Worm (Caenorhabditis elegans) whole organism, L1 larva: Measurements from ENCODE around the gene T04F8.2.
A peak's percentile ranks its signal among the peaks of the same experiment; 100 is the strongest.

Source experiments
- C04F5.9 ChIP-seq: sonication (generic microtip); optimal IDR thresholded peaks from 2 replicates; lab custom pipeline; 2016; ENCODE audit warnings: missing genetic modification characterization, missing compliant biosample characterization
- C34B4.2 ChIP-seq: sonication (generic microtip); optimal IDR thresholded peaks from 2 replicates; lab custom pipeline; 2017; ENCODE audit warnings: mild to moderate bottlenecking, missing genetic modification characterization, missing compliant biosample characterization
- aha-1 ChIP-seq: fragments of 150-350 bp; optimal IDR thresholded peaks from 2 replicates; lab custom pipeline; 2014; ENCODE audit warnings: missing biosample characterization, missing genetic modification characterization
- alr-1 ChIP-seq: fragments of 200-800 bp; sonication (Bioruptor generic); optimal IDR thresholded peaks from 2 replicates; lab custom pipeline; 2018; ENCODE audit warnings: borderline replicate concordance, mild to moderate bottlenecking, missing genetic modification characterization, missing compliant biosample characterization
- blmp-1 ChIP-seq: fragments of 150-350 bp; optimal IDR thresholded peaks from 2 replicates; lab custom pipeline; 2014; ENCODE audit warnings: missing biosample characterization, missing genetic modification characterization
- ceh-82 ChIP-seq, 3 experiments: fragments of 150-350 bp in 1 of 3; sonication (generic microtip) in 2 of 3; optimal IDR thresholded peaks; 2 replicates each; lab custom pipeline; 2014 to 2017; ENCODE audit warnings: missing biosample characterization in 3 of 3, missing genetic modification characterization in 3 of 3
- ceh-88 ChIP-seq: fragments of 200-800 bp; sonication (Bioruptor generic); IDR thresholded peaks from 2 replicates; pipeline ENCODE4 v1.3.6; 2022; ENCODE audit warnings: missing genetic modification characterization, missing compliant biosample characterization
- ceh-90 ChIP-seq: sonication (generic microtip); optimal IDR thresholded peaks from 2 replicates; lab custom pipeline; 2016; ENCODE audit warnings: missing genetic modification characterization, missing compliant biosample characterization
- dpl-1 ChIP-seq, 3 experiments: fragments of 150-350 bp in 2 of 3; sonication (generic microtip) in 1 of 3; optimal IDR thresholded peaks; 2 replicates each; lab custom pipeline; 2014 to 2017; ENCODE audit warnings: missing biosample characterization in 3 of 3, missing genetic modification characterization in 3 of 3, missing genetic modification reagents in 3 of 3
- dsc-1 ChIP-seq: sonication (generic microtip); optimal IDR thresholded peaks from 2 replicates; lab custom pipeline; 2016; ENCODE audit warnings: mild to moderate bottlenecking, missing genetic modification characterization, missing compliant biosample characterization
- ets-5 ChIP-seq: fragments of 200-800 bp; sonication (Bioruptor generic); IDR thresholded peaks from 2 replicates; pipeline ENCODE4 v1.3.6; 2022; ENCODE audit warnings: missing genetic modification characterization, missing compliant biosample characterization
- fkh-10 ChIP-seq: sonication (generic microtip); optimal IDR thresholded peaks from 2 replicates; lab custom pipeline; 2017; ENCODE audit warnings: missing biosample characterization, missing genetic modification reagents, missing genetic modification characterization
- fkh-4 ChIP-seq: sonication (generic microtip); optimal IDR thresholded peaks from 2 replicates; lab custom pipeline; 2016; ENCODE audit warnings: missing compliant biosample characterization, missing genetic modification characterization, borderline replicate concordance
- fkh-8 ChIP-seq: sonication (generic microtip); optimal IDR thresholded peaks from 2 replicates; lab custom pipeline; 2016; ENCODE audit warnings: mild to moderate bottlenecking, missing genetic modification characterization, missing compliant biosample characterization
- fos-1 ChIP-seq: fragments of 150-350 bp; optimal IDR thresholded peaks from 2 replicates; lab custom pipeline; 2014; ENCODE audit warnings: missing biosample characterization, missing genetic modification characterization
- hlh-17 ChIP-seq: fragments of 200-800 bp; sonication (Bioruptor generic); optimal IDR thresholded peaks from 2 replicates; lab custom pipeline; 2018; ENCODE audit warnings: missing genetic modification characterization, mild to moderate bottlenecking, missing compliant biosample characterization, moderate library complexity, borderline replicate concordance
- jun-1 ChIP-seq: fragments of 150-350 bp; optimal IDR thresholded peaks from 2 replicates; lab custom pipeline; 2014; ENCODE audit warnings: missing biosample characterization, missing genetic modification reagents, missing genetic modification characterization
- lin-35 ChIP-seq, 2 experiments: fragments of 150-350 bp; optimal IDR thresholded peaks; 2 replicates each; lab custom pipeline; 2014; ENCODE audit warnings: missing biosample characterization in 2 of 2, missing genetic modification characterization in 2 of 2, missing genetic modification reagents in 2 of 2
- lir-3 ChIP-seq: sonication (generic microtip); optimal IDR thresholded peaks from 2 replicates; lab custom pipeline; 2016; ENCODE audit warnings: mild to moderate bottlenecking, missing genetic modification characterization, moderate library complexity, missing compliant biosample characterization; ENCODE audit not compliant: poor library complexity
- lsy-2 ChIP-seq, 2 experiments: fragments of 150-350 bp; optimal IDR thresholded peaks; 2 replicates each; lab custom pipeline; 2014; ENCODE audit warnings: missing biosample characterization in 2 of 2, missing genetic modification characterization in 2 of 2
- mdl-1 ChIP-seq, 2 experiments: fragments of 150-350 bp; optimal IDR thresholded peaks; 2 replicates each; lab custom pipeline; 2014 to 2017; ENCODE audit warnings: missing biosample characterization in 2 of 2, missing genetic modification characterization in 2 of 2, inconsistent platforms in 1 of 2
- mef-2 ChIP-seq: fragments of 150-350 bp; optimal IDR thresholded peaks from 2 replicates; lab custom pipeline; 2014; ENCODE audit warnings: missing biosample characterization, missing genetic modification characterization
- nhr-11 ChIP-seq: fragments of 150-350 bp; optimal IDR thresholded peaks from 2 replicates; lab custom pipeline; 2014; ENCODE audit warnings: missing biosample characterization, missing genetic modification characterization
- nhr-12 ChIP-seq: sonication (generic microtip); optimal IDR thresholded peaks from 2 replicates; lab custom pipeline; 2017; ENCODE audit warnings: missing biosample characterization, missing genetic modification characterization
- nhr-19 ChIP-seq: fragments of 200-800 bp; sonication (Bioruptor generic); conservative IDR thresholded peaks from 2 replicates; pipeline ENCODE4 v1.3.6; 2022; ENCODE audit warnings: missing genetic modification characterization, missing compliant biosample characterization
- nhr-20 ChIP-seq: sonication (generic microtip); optimal IDR thresholded peaks from 2 replicates; lab custom pipeline; 2016; ENCODE audit warnings: mild to moderate bottlenecking, missing genetic modification characterization, missing compliant biosample characterization
- nhr-47 ChIP-seq: sonication (generic microtip); optimal IDR thresholded peaks from 2 replicates; lab custom pipeline; 2016; ENCODE audit warnings: mild to moderate bottlenecking, missing genetic modification characterization, moderate library complexity, missing compliant biosample characterization
- nhr-76 ChIP-seq: sonication (generic microtip); optimal IDR thresholded peaks from 2 replicates; lab custom pipeline; 2017; ENCODE audit warnings: missing biosample characterization, missing genetic modification characterization
- nhr-77 ChIP-seq: fragments of 150-350 bp; optimal IDR thresholded peaks from 2 replicates; lab custom pipeline; 2014; ENCODE audit warnings: missing biosample characterization, missing genetic modification characterization
- nhr-84 ChIP-seq: sonication (generic microtip); optimal IDR thresholded peaks from 2 replicates; lab custom pipeline; 2017; ENCODE audit warnings: missing biosample characterization, missing genetic modification characterization
- pax-3 ChIP-seq: fragments of 200-800 bp; sonication (Bioruptor generic); optimal IDR thresholded peaks from 2 replicates; lab custom pipeline; 2018; ENCODE audit warnings: mild to moderate bottlenecking, missing genetic modification characterization, moderate library complexity, missing compliant biosample characterization
- snpc-4 ChIP-seq: fragments of 150-350 bp; optimal IDR thresholded peaks from 2 replicates; lab custom pipeline; 2014; ENCODE audit warnings: missing biosample characterization, missing genetic modification characterization
- sox-4 ChIP-seq: sonication (generic microtip); optimal IDR thresholded peaks from 2 replicates; lab custom pipeline; 2016; ENCODE audit warnings: missing genetic modification characterization, missing compliant biosample characterization
- sptf-1 ChIP-seq: fragments of 150-350 bp; optimal IDR thresholded peaks from 2 replicates; lab custom pipeline; 2014; ENCODE audit warnings: missing biosample characterization, missing genetic modification characterization
- tbx-2 ChIP-seq: sonication (generic microtip); optimal IDR thresholded peaks from 2 replicates; lab custom pipeline; 2016; ENCODE audit warnings: missing genetic modification characterization, missing compliant biosample characterization
- tlp-1 ChIP-seq: fragments of 150-350 bp; optimal IDR thresholded peaks from 2 replicates; lab custom pipeline; 2014; ENCODE audit warnings: missing biosample characterization, missing genetic modification characterization
- unc-30 ChIP-seq: sonication (generic microtip); optimal IDR thresholded peaks from 2 replicates; lab custom pipeline; 2017; ENCODE audit warnings: missing biosample characterization, missing genetic modification characterization
- unc-86 ChIP-seq: sonication (generic microtip); optimal IDR thresholded peaks from 2 replicates; lab custom pipeline; 2016; ENCODE audit warnings: missing genetic modification characterization, missing compliant biosample characterization
- xbp-1 ChIP-seq: sonication (generic microtip); optimal IDR thresholded peaks from 2 replicates; lab custom pipeline; 2016; ENCODE audit warnings: missing genetic modification characterization, missing compliant biosample characterization
- zag-1 ChIP-seq: fragments of 150-350 bp; optimal IDR thresholded peaks from 2 replicates; lab custom pipeline; 2014; ENCODE audit warnings: missing biosample characterization, missing genetic modification characterization
- zip-4 ChIP-seq: fragments of 200-800 bp; sonication (Bioruptor generic); optimal IDR thresholded peaks from 2 replicates; lab custom pipeline; 2018; ENCODE audit warnings: mild to moderate bottlenecking, missing genetic modification characterization, moderate library complexity, missing compliant biosample characterization
- ztf-4 ChIP-seq: fragments of 150-350 bp; optimal IDR thresholded peaks from 2 replicates; lab custom pipeline; 2014; ENCODE audit warnings: missing biosample characterization, missing genetic modification characterization

Gene T04F8.2

DNA sequence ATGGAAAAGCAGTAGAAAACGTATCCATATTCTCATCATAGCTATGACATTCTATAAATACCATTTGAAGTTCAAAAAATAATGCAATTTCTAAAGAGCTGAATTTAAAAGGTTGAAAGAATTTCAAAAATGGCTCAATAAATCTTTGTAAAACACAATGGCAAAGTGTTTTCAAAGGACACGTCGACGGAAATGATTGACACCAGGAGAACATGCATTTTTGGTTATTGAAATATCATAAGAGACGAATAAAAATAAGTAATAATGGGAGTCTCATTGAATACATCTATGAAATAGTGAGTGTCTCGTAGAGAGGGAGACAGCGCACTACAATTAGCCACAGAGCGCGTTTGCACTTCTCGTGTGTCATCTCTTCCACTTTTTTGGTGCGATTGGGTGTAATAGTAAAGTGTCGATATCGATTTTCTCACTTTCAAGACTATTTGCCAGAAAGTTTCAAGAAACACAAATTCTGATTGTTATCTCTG lies at the start of gene T04F8.2 (continued):
- TF ChIP-seq nhr-47 (tag; lab: Kevin White, UChicago) (peak; percentile 66), nhr-20 (tag; lab: Kevin White, UChicago) (peak; percentile 82), lsy-2 (tag; optimal IDR thresholded peaks at IDR 0.05; lab: Kevin White, UChicago) (peak; percentile 41 to 70), dpl-1 (GFP tag; optimal IDR thresholded peaks at IDR 0.05; lab: Kevin White, UChicago) (peak; percentile 6 to 40 (median 11)), ztf-4 (tag; lab: Kevin White, UChicago) (no peak)

- TF ChIP-seq lsy-2 (tag; optimal IDR thresholded peaks at IDR 0.05; lab: Kevin White, UChicago) (no peak), alr-1 (tag; lab: Kevin White, UChicago) (no peak), ets-5 (GFP tag; lab: Robert Waterston, UW) (no peak), blmp-1 (tag; lab: Kevin White, UChicago) (no peak), nhr-84 (tag; lab: Kevin White, UChicago) (no peak), sox-4 (tag; lab: Kevin White, UChicago) (no peak), nhr-12 (tag; lab: Kevin White, UChicago) (no peak), zag-1 (tag; lab: Kevin White, UChicago) (no peak), aha-1 (no peak), pax-3 (tag; lab: Kevin White, UChicago) (no peak), dsc-1 (tag; lab: Kevin White, UChicago) (no peak), nhr-19 (GFP tag; lab: Robert Waterston, UW) (no peak), jun-1 (no peak), sptf-1 (tag; lab: Kevin White, UChicago) (no peak), fkh-4 (tag; lab: Kevin White, UChicago) (no peak)
These were observed 45.9 kb upstream of the T04F8.2 start, which contains the start of gene C44C10.3 for ce11 chrX:11702236-11702635. TSS of gene C44C10.3 (plus strand) at chrX:11702536.

DNA sequence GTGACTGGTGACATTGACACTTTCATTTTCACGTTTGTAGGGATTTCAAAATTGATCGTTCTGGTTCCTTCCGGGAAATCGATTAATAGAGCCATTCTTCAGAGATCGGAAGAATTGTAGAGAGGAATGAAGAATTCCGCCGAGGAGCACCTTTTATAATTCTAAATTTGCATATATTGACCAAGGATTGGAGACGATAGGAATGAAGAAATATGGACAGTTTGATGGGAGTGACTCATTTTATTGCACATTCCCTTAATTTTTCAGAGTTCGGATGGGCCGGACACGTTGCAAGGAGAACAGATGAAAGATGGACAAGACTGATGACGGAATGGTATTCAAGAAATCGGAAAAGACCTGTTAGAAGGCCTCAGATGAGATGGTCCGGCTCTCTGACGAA lies 43.9 kb upstream of the T04F8.2 start, which contains the start of gene C44C10.15:
TSS of gene C44C10.15 (minus strand) at position 101 of the 400 bp plus-strand sequence.
- TF ChIP-seq zag-1 (tag; lab: Kevin White, UChicago) = no peak
- TF ChIP-seq fos-1 (tag; lab: Kevin White, UChicago) = no peak
- no peak for TF ChIP-seq hlh-17
- TF ChIP-seq ceh-88 (GFP tag; lab: Robert Waterston, UW) = no peak
- no peak for TF ChIP-seq ceh-90
- TF ChIP-seq zip-4 (GFP tag; lab: Kevin White, UChicago) = no peak
- TF ChIP-seq fkh-8 (tag; lab: Kevin White, UChicago) = no peak
- TF ChIP-seq nhr-11 (tag; lab: Kevin White, UChicago) = no peak
- no peak for TF ChIP-seq xbp-1
- no peak for TF ChIP-seq nhr-76 (tag; lab: Kevin White, UChicago)
- no peak for TF ChIP-seq unc-30 (tag; lab: Kevin White, UChicago)
- TF ChIP-seq tbx-2 (tag; lab: Kevin White, UChicago) = no peak
- TF ChIP-seq lin-35 (GFP tag; optimal IDR thresholded peaks at IDR 0.05; lab: Kevin White, UChicago) = no peak
- no peak for TF ChIP-seq nhr-12 (tag; lab: Kevin White, UChicago)
- TF ChIP-seq tlp-1 (tag; lab: Kevin White, UChicago) = no peak
- TF ChIP-seq ets-5 (GFP tag; lab: Robert Waterston, UW) = no peak
- TF ChIP-seq mdl-1 (tag; optimal IDR thresholded peaks at IDR 0.05; lab: Kevin White, UChicago) = no peak

DNA sequence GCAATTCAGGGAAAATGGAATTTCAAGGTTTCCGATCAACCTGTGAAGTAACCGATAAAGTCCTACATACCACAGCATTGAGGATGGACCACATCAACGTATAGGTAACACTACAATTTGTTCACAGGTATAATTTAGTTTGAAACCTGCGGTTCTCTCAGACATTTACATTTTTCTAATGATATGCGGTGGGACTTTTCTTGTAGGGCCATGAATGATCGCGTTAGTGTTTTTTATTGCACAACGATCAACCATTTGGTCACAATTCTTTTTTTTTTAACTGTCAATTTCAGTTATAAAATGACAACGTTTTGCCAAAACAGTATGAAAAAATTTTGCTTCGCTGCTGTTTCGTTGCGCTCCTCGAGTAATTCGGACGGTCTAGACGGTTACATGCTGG lies 40.3 kb upstream of the T04F8.2 start, which contains the start of gene C44C10.12:
TSS of gene C44C10.12 (plus strand) at position 301 of the 400 bp plus-strand sequence.
- TF ChIP-seq ceh-82 (tag; optimal IDR thresholded peaks at IDR 0.05; lab: Kevin White, UChicago) (no peak), ceh-88 (GFP tag; lab: Robert Waterston, UW) (no peak), C04F5.9 (tag; lab: Kevin White, UChicago) (no peak), hlh-17 (no peak), fkh-10 (GFP tag; lab: Kevin White, UChicago) (no peak), C34B4.2 (tag; lab: Kevin White, UChicago) (no peak), nhr-77 (no peak), lir-3 (tag; lab: Kevin White, UChicago) (no peak), mef-2 (tag; lab: Kevin White, UChicago) (no peak), snpc-4 (tag; lab: Kevin White, UChicago) (no peak), xbp-1 (no peak), unc-86 (no peak)
